Worm (Caenorhabditis elegans): ENCODE results near the gene F41C3.8.

Gene F41C3.8

ce11 chrII:4706359-4706871 is 9.4 kb upstream of the F41C3.8 start, which contains the start of the genes F10G7.9 and tsn-1:
F10G7.9 (minus strand) TSS chrII:4706485.
tsn-1 (plus strand) TSS chrII:4706821.
- peak; percentile 41 for TF ChIP-seq hlh-30 (tag; optimal IDR thresholded peaks at IDR 0.05; ENCODE audit: insufficient read depth)
- peak; percentile 56 for TF ChIP-seq nfya-1 (tag; optimal IDR thresholded peaks at IDR 0.05)
- TF ChIP-seq fkh-6 (tag; optimal IDR thresholded peaks at IDR 0.05), result no peak

- no peak for TF ChIP-seq fkh-6 (tag; optimal IDR thresholded peaks at IDR 0.05)
- no peak for TF ChIP-seq dve-1 (tag; optimal IDR thresholded peaks at IDR 0.05)
- TF ChIP-seq pha-2 (tag; optimal IDR thresholded peaks at IDR 0.05), result no peak
- no peak for TF ChIP-seq gmeb-2 (tag; optimal IDR thresholded peaks at IDR 0.05)
- TF ChIP-seq syd-9 (tag; optimal IDR thresholded peaks at IDR 0.05), result no peak
- no peak for TF ChIP-seq ceh-22 (tag; optimal IDR thresholded peaks at IDR 0.05)
- TF ChIP-seq ceh-30 (tag; optimal IDR thresholded peaks at IDR 0.05), result no peak
- TF ChIP-seq sox-4 (tag; optimal IDR thresholded peaks at IDR 0.05), result no peak
- TF ChIP-seq ceh-24 (tag; optimal IDR thresholded peaks at IDR 0.05), result no peak
- TF ChIP-seq tbx-2 (tag; optimal IDR thresholded peaks at IDR 0.05), result no peak
- TF ChIP-seq lin-11 (tag; optimal IDR thresholded peaks at IDR 0.05), result no peak
- no peak for TF ChIP-seq pag-3 (tag; optimal IDR thresholded peaks at IDR 0.05; ENCODE audit: borderline replicate concordance)
- no peak for TF ChIP-seq ceh-34 (tag; optimal IDR thresholded peaks at IDR 0.05)
- TF ChIP-seq lim-6 (tag; optimal IDR thresholded peaks at IDR 0.05), result no peak
- no peak for TF ChIP-seq K09A11.1 (tag; optimal IDR thresholded peaks at IDR 0.05; ENCODE audit: insufficient read depth)
- TF ChIP-seq ceh-45 (GFP tag; IDR thresholded peaks at IDR 0.05), result no peak
- no peak for TF ChIP-seq rnt-1 (tag; optimal IDR thresholded peaks at IDR 0.05)
These were observed 5.7 kb upstream of the F41C3.8 start, which contains the start of gene tag-151 for ce11 chrII:4710120-4710519. tag-151 (plus strand) TSS chrII:4710277.

- TF ChIP-seq fkh-6 (tag; optimal IDR thresholded peaks at IDR 0.05) (no peak), K09A11.1 (tag; optimal IDR thresholded peaks at IDR 0.05; ENCODE audit: insufficient read depth) (no peak), madf-2 (tag; optimal IDR thresholded peaks at IDR 0.05) (no peak), hlh-30 (tag; optimal IDR thresholded peaks at IDR 0.05; ENCODE audit: insufficient read depth) (no peak)
These were observed 5.0 kb upstream of the F41C3.8 start for ce11 chrII:4710813-4711212.

ce11 chrII:4726120-4726519 is 10.3 kb downstream of the F41C3.8 start, which contains the start of gene F10G7.10:
F10G7.10 (minus strand) TSS chrII:4726264.
- TF ChIP-seq ceh-9 (tag; optimal IDR thresholded peaks at IDR 0.05), result no peak
- TF ChIP-seq nfya-1 (tag; optimal IDR thresholded peaks at IDR 0.05), result no peak
- no peak for TF ChIP-seq ztf-16 (tag; optimal IDR thresholded peaks at IDR 0.05)
- TF ChIP-seq elt-4 (tag; optimal IDR thresholded peaks at IDR 0.05), result no peak
- no peak for TF ChIP-seq fax-1 (tag; optimal IDR thresholded peaks at IDR 0.05)
- no peak for TF ChIP-seq C08G9.2 (tag; optimal IDR thresholded peaks at IDR 0.05)
- TF ChIP-seq tbx-7 (tag; optimal IDR thresholded peaks at IDR 0.05), result no peak
- no peak for TF ChIP-seq hlh-13 (GFP tag; optimal IDR thresholded peaks at IDR 0.05)
- TF ChIP-seq ahr-1 (tag; optimal IDR thresholded peaks at IDR 0.05), result no peak
- TF ChIP-seq ets-4 (tag; optimal IDR thresholded peaks at IDR 0.05), result no peak
- no peak for TF ChIP-seq mec-3 (tag; optimal IDR thresholded peaks at IDR 0.05; ENCODE audit: borderline replicate concordance)
- TF ChIP-seq hlh-15 (tag; optimal IDR thresholded peaks at IDR 0.05), result no peak
- no peak for TF ChIP-seq hlh-8 (tag; optimal IDR thresholded peaks at IDR 0.05)
- no peak for TF ChIP-seq nhr-232 (tag; optimal IDR thresholded peaks at IDR 0.05)
- TF ChIP-seq unc-3 (GFP tag; conservative IDR thresholded peaks at IDR 0.05), result no peak
- no peak for TF ChIP-seq unc-3 (tag; optimal IDR thresholded peaks at IDR 0.05)
- no peak for TF ChIP-seq elt-2 (tag; optimal IDR thresholded peaks at IDR 0.05)
- no peak for TF ChIP-seq sox-2 (GFP tag; IDR thresholded peaks at IDR 0.05)
- no peak for TF ChIP-seq C38D4.7 (GFP tag; optimal IDR thresholded peaks at IDR 0.05)

All from whole organism, late embryonic.